Worm (Caenorhabditis elegans): ENCODE results near the gene acr-12.

acr-12 gene

ce11 chrX:13542236-13542635, 9.6 kb downstream of the acr-12 start, which contains the start of gene cah-4:
TSS of gene cah-4 (plus strand) at chrX:13542574.
- TF ChIP-seq ZK337.2 (GFP tag; IDR thresholded peaks at IDR 0.05) (0 out of 2 replicates have a peak, but pooled peaks have one; percentile 17), ama-1 (optimal IDR thresholded peaks at IDR 0.05) (peak; percentile 92), aha-1 (tag) (peak; percentile 69), pha-4 (GFP tag; IDR thresholded peaks at IDR 0.05) (no peak), pha-4 (tag; optimal IDR thresholded peaks at IDR 0.05) (no peak)

DNA sequence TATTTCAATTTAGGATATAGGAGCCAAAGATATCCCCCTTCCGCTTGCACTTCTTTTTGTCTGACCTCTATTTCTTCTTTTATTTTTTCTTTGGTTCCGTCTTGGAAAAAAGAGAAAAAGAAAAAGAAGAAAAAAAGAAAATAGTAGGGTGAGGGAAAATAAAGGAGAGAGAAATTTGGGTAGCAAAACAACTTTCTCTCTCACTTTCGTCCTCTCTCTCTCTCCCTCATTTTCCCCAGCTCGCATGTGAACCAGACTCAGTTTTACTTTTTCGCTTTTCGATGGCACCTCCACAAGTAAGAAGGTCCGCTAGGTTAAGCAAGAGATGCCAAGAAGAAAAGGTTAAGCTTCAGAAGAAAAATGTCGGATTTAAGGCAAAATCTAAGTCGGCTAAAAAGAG, 10.1 kb downstream of the acr-12 start:
- peak; percentile 15 for TF ChIP-seq mep-1 (tag; optimal IDR thresholded peaks at IDR 0.05)
- no peak for TF ChIP-seq zip-11 (GFP tag; IDR thresholded peaks at IDR 0.05)
- TF ChIP-seq gei-8 (GFP tag; optimal IDR thresholded peaks at IDR 0.05) = no peak
- no peak for TF ChIP-seq egl-27 (tag; optimal IDR thresholded peaks at IDR 0.05)
- TF ChIP-seq nhr-25 (tag; optimal IDR thresholded peaks at IDR 0.05; ENCODE audit: borderline replicate concordance, insufficient read depth) = no peak
- no peak for TF ChIP-seq Y5F2A.4 (GFP tag; optimal IDR thresholded peaks at IDR 0.05)
- peak in 1 of 2 experiments; percentile 8 for TF ChIP-seq lsy-2 (tag; optimal IDR thresholded peaks at IDR 0.05)
- no peak for TF ChIP-seq D1046.2 (GFP tag; IDR thresholded peaks at IDR 0.05)
- TF ChIP-seq lir-3 (tag; optimal IDR thresholded peaks at IDR 0.05) = no peak
- TF ChIP-seq F44E2.7 (GFP tag; IDR thresholded peaks at IDR 0.05) = no peak
- 0 out of 2 replicates have a peak, but pooled peaks have one; percentile 7 for TF ChIP-seq dmd-6 (GFP tag; IDR thresholded peaks at IDR 0.05)
- no peak for TF ChIP-seq duxl-1 (tag; optimal IDR thresholded peaks at IDR 0.05; ENCODE audit: poor library complexity)
- no peak for TF ChIP-seq nhr-6 (tag; optimal IDR thresholded peaks at IDR 0.05)
- peak; percentile 65 for TF ChIP-seq aha-1 (tag)
- no peak for TF ChIP-seq Y48G9A.11 (GFP tag; IDR thresholded peaks at IDR 0.05)
- no peak for TF ChIP-seq Y105C5A.15 (GFP tag; IDR thresholded peaks at IDR 0.05)
- no peak for TF ChIP-seq T20F7.1 (GFP tag; optimal IDR thresholded peaks at IDR 0.05)
- peak; percentile 25 for TF ChIP-seq fkh-10 (GFP tag; optimal IDR thresholded peaks at IDR 0.05)
- peak; percentile 83 for TF ChIP-seq ama-1 (optimal IDR thresholded peaks at IDR 0.05)

DNA sequence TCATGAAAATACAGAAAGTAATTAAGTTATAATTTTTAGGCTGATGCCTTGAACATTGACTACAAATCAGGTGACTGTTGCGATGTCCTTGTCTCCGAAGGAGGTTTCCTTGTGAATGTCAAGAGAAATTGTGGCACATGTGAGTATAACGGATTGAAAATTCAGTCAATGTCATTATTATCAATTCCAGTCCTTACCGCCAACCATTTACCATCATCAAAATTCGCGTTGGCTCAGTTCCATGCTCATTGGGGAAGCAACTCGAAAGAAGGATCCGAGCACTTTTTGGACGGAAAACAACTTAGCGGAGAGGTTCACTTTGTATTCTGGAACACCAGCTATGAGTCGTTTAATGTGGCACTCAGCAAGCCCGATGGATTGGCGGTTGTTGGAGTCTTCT, 10.7 kb downstream of the acr-12 start:
- peak; percentile 95 for TF ChIP-seq ama-1 (optimal IDR thresholded peaks at IDR 0.05)
- TF ChIP-seq aly-2 (tag; optimal IDR thresholded peaks at IDR 0.05) = no peak
- peak; percentile 9 for TF ChIP-seq hlh-30 (tag; optimal IDR thresholded peaks at IDR 0.05; ENCODE audit: insufficient read depth)

- TF ChIP-seq mdl-1 (tag; optimal IDR thresholded peaks at IDR 0.05) (no peak), lsy-2 (tag; optimal IDR thresholded peaks at IDR 0.05) (peak in 1 of 2 experiments; percentile 30), tra-1 (GFP tag; IDR thresholded peaks at IDR 0.05) (0 out of 2 replicates have a peak, but pooled peaks have one; percentile 19), aha-1 (tag) (peak; percentile 51), nhr-237 (tag; optimal IDR thresholded peaks at IDR 0.05) (no peak), unc-62 (GFP tag; optimal IDR thresholded peaks at IDR 0.05 in 1 of 2) (peak in 1 of 2 experiments; percentile 76), unc-62 (tag; optimal IDR thresholded peaks at IDR 0.05) (no peak), mdt-29 (GFP tag; IDR thresholded peaks at IDR 0.05) (peak; percentile 30; the same call in 1 of the 2 replicates), Y48G9A.11 (GFP tag; IDR thresholded peaks at IDR 0.05) (no peak), zfp-3 (GFP tag; conservative IDR thresholded peaks at IDR 0.05) (peak; percentile 72; the same call in 1 of the 2 replicates), lin-29 (GFP tag; IDR thresholded peaks at IDR 0.05) (0 out of 2 replicates have a peak, but pooled peaks have one; percentile 8), dmd-6 (GFP tag; IDR thresholded peaks at IDR 0.05) (peak; percentile 9; the same call in 1 of the 2 replicates), mep-1 (tag; optimal IDR thresholded peaks at IDR 0.05) (peak; percentile 74), nhr-6 (tag; optimal IDR thresholded peaks at IDR 0.05) (no peak), nhr-28 (tag; optimal IDR thresholded peaks at IDR 0.05) (peak; percentile 57), dmd-9 (GFP tag; IDR thresholded peaks at IDR 0.05) (peak; percentile 58; the same call in 1 of the 2 replicates), madf-5 (GFP tag; IDR thresholded peaks at IDR 0.05) (no peak), ama-1 (optimal IDR thresholded peaks at IDR 0.05) (peak; percentile 97), F10B5.3 (tag; optimal IDR thresholded peaks at IDR 0.05) (no peak)
Observed at ce11 chrX:13544544-13545021, 11.9 kb downstream of the acr-12 start.
